Fruit fly (Drosophila melanogaster) whole organism, wandering third instar larva: ENCODE measurements around the gene CG43064.

ENCODE experiments used
- Hr78 ChIP-seq: fragments of >200 bp; optimal IDR thresholded peaks from 2 replicates; lab custom pipeline; 2017; ENCODE audit warnings: missing biosample characterization, missing genetic modification characterization
- OdsH ChIP-seq: fragments of 200-800 bp; sonication (Bioruptor generic); optimal IDR thresholded peaks from 2 replicates; lab custom pipeline; 2016; ENCODE audit warnings: missing biosample characterization, mild to moderate bottlenecking, missing genetic modification characterization
- brk ChIP-seq: fragments of 200-800 bp; sonication (Bioruptor generic); optimal IDR thresholded peaks from 2 replicates; lab custom pipeline; 2016; ENCODE audit warnings: missing biosample characterization, mild to moderate bottlenecking, missing genetic modification characterization
- dmrt93B ChIP-seq: fragments of 200-800 bp; sonication (Bioruptor generic); optimal IDR thresholded peaks from 2 replicates; lab custom pipeline; 2018; ENCODE audit warnings: missing biosample characterization, mild to moderate bottlenecking, missing genetic modification characterization
- ey ChIP-seq: fragments of 200-800 bp; sonication (Bioruptor generic); optimal IDR thresholded peaks from 2 replicates; lab custom pipeline; 2016; ENCODE audit warnings: missing biosample characterization, missing genetic modification characterization
- h ChIP-seq: fragments of 200-800 bp; sonication (Bioruptor generic); optimal IDR thresholded peaks from 3 replicates; lab custom pipeline; 2016; ENCODE audit warnings: missing biosample characterization, mild to moderate bottlenecking, missing genetic modification characterization
- lola ChIP-seq: fragments of >200 bp; optimal IDR thresholded peaks from 2 replicates; lab custom pipeline; 2017; ENCODE audit warnings: missing biosample characterization, missing genetic modification characterization
- psq ChIP-seq: fragments of 200-800 bp; sonication (Bioruptor generic); optimal IDR thresholded peaks from 3 replicates; lab custom pipeline; 2017; ENCODE audit warnings: missing biosample characterization, mild to moderate bottlenecking, missing genetic modification characterization, moderate library complexity
- usp ChIP-seq: fragments of >200 bp; optimal IDR thresholded peaks from 2 replicates; lab custom pipeline; 2017; ENCODE audit warnings: missing biosample characterization, missing genetic modification characterization

- TF ChIP-seq Hr78 (no peak), lola (no peak), OdsH (GFP tag; lab: Kevin White, UChicago) (no peak), psq (no peak), dmrt93B (GFP tag; lab: Kevin White, UChicago) (no peak), h (GFP tag; lab: Kevin White, UChicago) (peak; percentile 6), ey (GFP tag; lab: Kevin White, UChicago) (peak; percentile 6), brk (GFP tag; lab: Kevin White, UChicago) (no peak), usp (GFP tag; lab: Kevin White, UChicago) (no peak)
Measured at dm6 chr3L:11833296-11833717, 3.2 kb downstream of the CG43064 start, which contains the start of gene CycA.
